Worm (Caenorhabditis elegans) whole organism, L4/young adult: ENCODE data around the gene dph-3.
"Not testable (repeated sequence)": the region's sequence is repeated elsewhere in the genome, so short reads cannot be mapped to it uniquely, and the experiment has no call there.

Experiments used
- W03F9.2 ChIP-seq: fragments of 150-350 bp; optimal IDR thresholded peaks from 2 replicates; lab custom pipeline; 2014; ENCODE audit warnings: missing biosample characterization, missing genetic modification characterization
- dao-5 ChIP-seq: sonication (generic microtip); optimal IDR thresholded peaks from 2 replicates; lab custom pipeline; 2016; ENCODE audit warnings: missing genotype, missing genetic modification characterization, moderate library complexity, missing compliant biosample characterization
- him-1 ChIP-seq: sonication (generic microtip); optimal IDR thresholded peaks from 2 replicates; lab custom pipeline; 2016; ENCODE audit warnings: missing genotype, missing genetic modification reagents, missing genetic modification characterization, missing compliant biosample characterization

The dph-3 gene

DNA sequence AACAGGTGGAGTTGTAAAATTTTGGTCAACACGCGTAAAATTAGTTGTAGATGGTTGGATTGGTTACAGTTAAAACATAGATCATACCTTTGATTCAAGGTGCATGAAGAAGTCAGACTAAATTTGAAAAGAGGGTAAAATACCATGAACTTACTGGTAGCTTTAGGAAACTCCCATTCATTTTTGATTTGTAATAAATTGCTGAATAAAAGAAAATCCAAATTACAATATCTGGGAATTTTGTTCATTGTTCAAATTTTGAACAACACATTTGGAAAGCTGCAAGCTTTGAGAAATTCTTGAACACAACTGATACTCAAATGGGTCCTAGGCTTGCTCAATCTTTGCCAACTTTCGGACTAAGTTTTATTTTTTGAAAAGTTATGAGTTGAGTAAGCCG, 28.9 kb upstream of the dph-3 start:
- TF ChIP-seq W03F9.2 (tag; lab: Kevin White, UChicago) (no peak), him-1 (no peak), dao-5 (tag; lab: Kevin White, UChicago) (no peak)

DNA sequence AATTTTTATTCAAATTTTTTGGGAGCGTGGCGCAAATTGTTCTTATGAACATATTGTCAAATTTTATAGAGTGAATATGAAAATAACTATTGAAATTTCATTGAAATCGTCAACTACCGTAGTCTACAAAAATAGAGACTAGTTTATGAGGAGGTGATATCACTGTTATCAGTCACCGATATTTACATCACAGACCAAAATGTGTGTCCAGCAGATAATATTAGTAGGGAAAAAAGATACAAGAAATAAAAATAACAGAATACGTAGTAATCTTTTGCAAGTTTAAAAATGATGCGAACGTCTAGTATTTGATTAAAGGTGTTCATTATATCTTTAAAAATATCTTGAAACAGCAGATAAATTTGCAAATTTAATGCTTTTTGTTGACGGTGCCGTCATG, 27.7 kb upstream of the dph-3 start:
- no peak for TF ChIP-seq him-1
- no peak for TF ChIP-seq dao-5 (tag; lab: Kevin White, UChicago)
- no peak for TF ChIP-seq W03F9.2 (tag; lab: Kevin White, UChicago)

DNA sequence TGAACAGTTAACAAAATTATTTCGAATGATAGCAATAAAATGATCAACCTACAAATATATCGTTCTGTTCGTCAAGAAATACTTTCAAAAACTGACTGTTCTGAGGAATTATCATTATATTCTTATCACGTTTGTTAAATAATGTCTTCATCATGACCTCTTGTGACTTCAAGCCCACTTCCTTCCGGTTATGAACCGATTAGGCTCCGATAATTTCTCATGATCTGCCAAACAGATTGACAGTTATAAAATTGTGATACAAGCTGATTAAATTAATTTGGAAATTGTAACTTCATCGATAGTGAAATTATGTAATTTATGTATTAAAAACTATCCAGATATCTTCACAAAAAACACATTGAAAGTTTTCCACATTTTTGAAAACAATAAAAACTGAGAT, 26.1 kb upstream of the dph-3 start, which contains the start of gene ins-8:
Gene ins-8, minus strand, starts transcription at position 101 of the 400 bp plus-strand sequence.
- TF ChIP-seq dao-5 (tag; lab: Kevin White, UChicago): no peak
- no peak for TF ChIP-seq W03F9.2 (tag; lab: Kevin White, UChicago)
- no peak for TF ChIP-seq him-1

DNA sequence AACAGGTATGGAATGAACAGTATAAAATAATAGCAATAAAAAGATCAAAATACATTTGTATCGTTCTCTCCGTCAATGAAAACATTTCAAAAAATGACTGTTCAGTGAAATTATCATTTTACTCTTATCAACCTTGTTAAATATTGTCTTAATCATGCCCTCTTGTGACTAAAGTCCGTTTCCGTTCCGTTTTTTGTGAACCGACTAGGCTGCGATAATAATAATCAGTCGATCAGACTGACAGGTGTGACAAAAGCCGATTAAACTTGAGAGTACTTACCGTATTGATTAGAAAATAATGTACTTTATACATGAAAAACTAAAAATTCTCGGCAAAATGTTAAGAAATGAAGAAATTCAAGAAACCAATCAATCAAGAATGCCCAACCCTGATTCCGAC, 24.4 kb upstream of the dph-3 start, which contains the start of gene ins-7:
Gene ins-7, minus strand, starts transcription at position 332 of the 400 bp plus-strand sequence.
- no peak for TF ChIP-seq him-1
- no peak for TF ChIP-seq dao-5 (tag; lab: Kevin White, UChicago)
- TF ChIP-seq W03F9.2 (tag; lab: Kevin White, UChicago): no peak

DNA sequence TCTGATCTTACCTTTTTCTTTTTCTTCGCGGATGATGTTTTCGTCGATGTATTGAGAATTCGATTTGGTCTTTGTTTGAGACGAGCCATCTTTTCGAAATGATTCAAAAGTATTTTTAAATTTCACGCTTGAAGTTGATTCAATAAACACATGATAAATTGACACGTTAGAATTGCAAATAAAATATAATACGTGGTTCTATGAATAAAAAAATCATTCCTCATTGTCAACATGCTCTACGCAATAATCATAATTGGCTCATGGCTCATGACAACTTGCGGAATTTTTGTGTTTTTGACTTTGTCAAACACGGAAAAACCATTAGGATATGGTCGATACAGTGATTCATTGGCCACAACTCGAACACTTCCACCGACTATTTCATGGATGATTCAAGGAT, 23.5 kb upstream of the dph-3 start, which contains the start of the genes htas-1 and ZK1251.3:
Gene htas-1, minus strand, starts transcription at position 101 of the 400 bp plus-strand sequence.
Gene ZK1251.3, plus strand, starts transcription at position 226 of the 400 bp plus-strand sequence.
- TF ChIP-seq dao-5 (tag; lab: Kevin White, UChicago) (no peak), him-1 (no peak), W03F9.2 (tag; lab: Kevin White, UChicago) (no peak)

DNA sequence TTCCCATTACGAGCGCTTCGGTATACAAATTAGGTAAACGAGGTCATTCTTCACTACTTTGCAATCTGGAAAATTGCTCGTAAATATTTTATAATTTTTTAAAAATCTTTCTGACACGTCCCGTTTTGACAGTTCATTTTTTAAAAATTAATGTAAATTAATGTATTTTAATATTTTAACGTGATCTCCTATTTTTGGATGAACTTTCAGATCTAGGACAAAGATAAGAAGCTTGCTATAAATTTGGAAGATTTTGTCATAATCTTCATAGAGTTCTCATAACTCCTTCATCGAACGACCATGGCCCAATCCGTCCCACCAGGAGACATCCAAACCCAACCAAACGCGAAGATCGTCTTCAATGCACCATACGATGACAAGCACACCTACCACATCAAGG, 18.2 kb upstream of the dph-3 start, which contains the start of gene msp-76:
Gene msp-76, plus strand, starts transcription at position 301 of the 400 bp plus-strand sequence.
- TF ChIP-seq dao-5 (tag; lab: Kevin White, UChicago); him-1; W03F9.2 (tag; lab: Kevin White, UChicago): not testable (repeated sequence)

DNA sequence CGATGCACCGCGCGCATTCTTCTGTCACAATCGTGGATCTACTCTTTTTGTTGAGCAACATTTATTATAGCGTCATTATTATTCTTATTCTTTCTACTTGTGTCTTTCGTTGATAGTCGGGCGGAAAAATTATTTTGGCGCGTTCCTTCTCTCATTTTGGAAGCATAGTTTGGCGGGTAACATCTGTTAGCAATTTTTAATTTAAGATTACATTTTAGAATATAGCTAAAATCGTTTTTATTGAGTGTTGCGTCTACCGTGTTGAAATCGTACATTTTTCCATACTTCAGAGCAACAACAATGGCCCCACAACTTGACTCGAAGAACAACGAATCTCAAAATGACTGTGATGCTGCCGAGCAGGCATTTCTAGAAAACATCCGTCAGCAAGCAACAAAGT, 16.3 kb upstream of the dph-3 start, which contains the start of gene sdz-36:
Gene sdz-36, plus strand, starts transcription at position 301 of the 400 bp plus-strand sequence.
- no peak for TF ChIP-seq dao-5 (tag; lab: Kevin White, UChicago)
- TF ChIP-seq him-1: no peak
- TF ChIP-seq W03F9.2 (tag; lab: Kevin White, UChicago): no peak

DNA sequence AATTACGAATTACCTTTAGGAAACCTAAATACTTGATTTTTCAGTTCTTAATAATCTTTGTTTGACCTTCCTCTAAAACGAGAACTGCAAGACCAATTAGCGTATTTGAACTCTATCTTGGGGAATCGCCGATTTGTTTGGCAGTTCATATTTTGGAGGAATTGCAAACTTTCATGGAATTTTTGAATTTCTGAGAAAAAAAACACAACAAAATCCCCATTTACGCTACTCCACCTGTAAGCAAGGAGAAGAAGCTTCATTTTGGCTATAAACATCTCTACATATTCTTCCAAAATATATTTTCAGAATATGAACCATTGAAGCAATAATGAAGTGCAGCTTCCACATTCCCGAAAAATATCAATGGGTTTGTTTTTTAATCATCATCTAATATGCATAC, 14.1 kb upstream of the dph-3 start, which contains the start of gene twk-9:
Gene twk-9, plus strand, starts transcription at position 301 of the 400 bp plus-strand sequence.
- TF ChIP-seq him-1 (no peak), W03F9.2 (tag; lab: Kevin White, UChicago) (no peak), dao-5 (tag; lab: Kevin White, UChicago) (no peak)

DNA sequence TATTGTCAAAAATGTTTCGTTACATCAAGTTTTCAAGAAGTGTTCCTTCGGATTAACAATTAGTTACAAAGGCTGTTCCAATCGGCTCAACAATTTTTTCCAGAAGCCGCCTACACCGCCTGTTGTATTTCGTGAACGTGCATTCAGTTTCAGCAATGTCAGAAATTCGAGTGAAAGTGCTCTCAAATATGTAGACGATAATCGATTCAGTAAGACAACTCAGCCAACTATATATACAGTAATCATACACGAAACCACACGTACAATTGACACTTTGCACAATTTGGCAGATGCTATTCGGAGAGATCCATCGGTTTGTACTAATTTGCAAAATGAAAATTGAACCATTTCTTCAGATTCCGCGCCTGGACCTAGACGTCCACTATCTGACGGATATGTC, 10.4 kb upstream of the dph-3 start:
- no peak for TF ChIP-seq dao-5 (tag; lab: Kevin White, UChicago)
- no peak for TF ChIP-seq W03F9.2 (tag; lab: Kevin White, UChicago)
- no peak for TF ChIP-seq him-1

DNA sequence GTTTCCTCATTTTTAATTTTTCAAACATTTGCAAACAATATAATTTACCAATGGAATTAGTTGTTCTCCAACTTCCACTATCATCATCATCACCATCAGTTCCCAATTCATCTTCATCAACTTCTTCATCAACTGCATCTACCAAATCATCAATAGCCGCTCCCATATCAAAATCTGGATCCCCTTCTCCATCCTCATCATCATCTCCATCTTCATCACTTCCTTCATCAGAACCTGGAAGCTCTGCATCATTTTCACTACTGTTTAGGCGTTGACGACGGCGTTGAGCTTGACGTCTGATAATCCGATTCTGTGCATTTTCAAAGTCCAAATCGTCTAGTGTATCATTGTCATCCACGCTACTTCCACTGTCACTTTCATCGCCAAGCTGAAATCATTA, 9.1 kb upstream of the dph-3 start:
- TF ChIP-seq W03F9.2 (tag; lab: Kevin White, UChicago): no peak
- TF ChIP-seq him-1: no peak
- no peak for TF ChIP-seq dao-5 (tag; lab: Kevin White, UChicago)

DNA sequence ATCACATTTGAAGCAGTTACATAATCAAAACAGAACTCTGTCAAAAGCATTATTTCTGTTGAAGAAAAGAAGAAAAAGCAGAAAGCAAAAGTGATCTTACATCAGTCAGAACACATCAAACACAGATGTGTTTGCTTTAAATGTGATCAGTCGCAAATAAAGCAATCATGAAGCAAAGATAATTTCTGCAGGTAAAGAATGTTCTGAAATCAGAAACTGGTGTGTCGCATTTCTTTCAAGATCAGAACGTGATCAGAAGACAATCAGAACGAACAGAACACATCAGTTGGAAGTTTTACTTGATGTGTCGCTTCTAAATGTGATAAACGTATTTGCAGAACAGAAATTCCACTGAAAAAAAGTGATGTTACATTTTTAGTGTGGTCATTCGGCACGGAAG, 7.9 kb upstream of the dph-3 start:
- TF ChIP-seq him-1 (no peak), W03F9.2 (tag; lab: Kevin White, UChicago) (no peak), dao-5 (tag; lab: Kevin White, UChicago) (no peak)

DNA sequence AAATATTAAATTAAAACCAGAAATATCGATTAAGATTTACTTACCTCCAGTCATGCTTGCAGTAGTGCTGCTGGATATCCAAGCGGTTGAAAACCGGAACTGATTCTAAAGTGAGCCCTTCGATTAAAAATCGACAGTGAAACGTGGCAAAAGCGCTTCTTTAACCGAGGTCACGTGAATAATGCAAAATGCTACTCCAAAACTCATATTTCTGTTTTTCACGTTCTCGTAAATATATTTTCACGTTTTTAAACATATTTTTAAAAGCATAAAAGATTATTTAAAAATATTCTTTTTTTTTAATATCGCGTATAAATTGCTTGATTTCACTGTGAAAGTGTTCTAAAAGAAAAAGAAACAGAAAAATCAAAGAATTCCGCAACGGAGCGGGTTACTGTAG, 2.3 kb downstream of the dph-3 start, which contains the start of gene ant-1.3:
Gene ant-1.3, minus strand, starts transcription at position 101 of the 400 bp plus-strand sequence.
- TF ChIP-seq W03F9.2 (tag; lab: Kevin White, UChicago): no peak
- no peak for TF ChIP-seq him-1
- no peak for TF ChIP-seq dao-5 (tag; lab: Kevin White, UChicago)

DNA sequence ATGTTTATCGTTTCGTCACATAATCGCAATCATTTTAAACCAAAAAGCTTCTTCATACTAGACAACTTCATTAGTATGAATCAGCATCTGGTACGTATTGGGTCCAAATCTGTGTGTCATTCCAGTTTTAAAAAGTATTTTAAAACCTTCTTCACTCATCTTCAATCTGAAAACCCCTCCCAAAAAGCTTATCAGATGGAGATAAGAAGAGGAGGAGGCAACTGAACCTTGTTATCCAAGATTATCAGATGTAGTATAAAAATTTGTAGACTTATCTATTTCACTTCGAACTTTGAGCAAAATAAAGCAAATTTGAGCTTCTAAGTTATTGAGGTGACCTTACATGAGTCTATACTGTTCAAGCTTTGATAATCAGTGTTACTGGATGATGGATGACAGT, 2.9 kb downstream of the dph-3 start, which contains the start of gene nhr-38:
Gene nhr-38, plus strand, starts transcription at position 301 of the 400 bp plus-strand sequence.
- TF ChIP-seq dao-5 (tag; lab: Kevin White, UChicago): no peak
- no peak for TF ChIP-seq W03F9.2 (tag; lab: Kevin White, UChicago)
- no peak for TF ChIP-seq him-1

DNA sequence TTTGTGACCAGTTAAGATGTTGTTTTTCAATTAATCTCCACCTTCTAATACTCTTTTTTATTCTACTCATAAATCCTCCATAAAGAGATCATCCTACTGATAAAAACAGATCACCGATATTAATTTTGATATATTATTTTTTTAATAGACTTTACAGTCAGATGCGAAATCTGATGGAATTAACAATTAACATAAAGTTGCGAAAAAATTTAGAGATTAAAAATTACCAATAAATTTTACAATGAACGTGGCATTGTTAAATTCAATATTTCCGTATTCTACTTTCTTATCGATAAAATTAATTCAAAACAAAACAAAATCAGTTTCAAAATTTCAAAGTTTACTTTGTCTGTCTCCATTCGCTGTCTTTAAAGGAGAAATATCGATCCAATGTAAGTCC, 5.8 kb downstream of the dph-3 start, which contains the start of gene K01H12.4:
Gene K01H12.4, plus strand, starts transcription at position 301 of the 400 bp plus-strand sequence.
- TF ChIP-seq W03F9.2 (tag; lab: Kevin White, UChicago) (no peak), him-1 (no peak), dao-5 (tag; lab: Kevin White, UChicago) (no peak)
